Fruit fly (Drosophila melanogaster) Kc167 (cell line): ENCODE measurements around the gene Hel25E.

Source experiments
- Myc ChIP-seq: fragments of >200 bp; optimal IDR thresholded peaks from 2 replicates; lab custom pipeline; 2017; ENCODE audit warnings: missing external identifiers
- Sin3A ChIP-seq: fragments of >200 bp; optimal IDR thresholded peaks from 2 replicates; lab custom pipeline; 2018; ENCODE audit warnings: missing external identifiers
- h ChIP-seq: fragments of >200 bp; optimal IDR thresholded peaks from 3 replicates; lab custom pipeline; 2018; ENCODE audit warnings: missing external identifiers
- insv ChIP-seq: fragments of >200 bp; optimal IDR thresholded peaks from 3 replicates; lab custom pipeline; 2018; ENCODE audit warnings: missing external identifiers
- psq ChIP-seq: fragments of >200 bp; optimal IDR thresholded peaks from 2 replicates; lab custom pipeline; 2017; ENCODE audit warnings: missing external identifiers
- ttk ChIP-seq: sonication (Bioruptor generic); optimal IDR thresholded peaks from 2 replicates; lab custom pipeline; 2017; ENCODE audit warnings: missing external identifiers

Gene Hel25E

DNA sequence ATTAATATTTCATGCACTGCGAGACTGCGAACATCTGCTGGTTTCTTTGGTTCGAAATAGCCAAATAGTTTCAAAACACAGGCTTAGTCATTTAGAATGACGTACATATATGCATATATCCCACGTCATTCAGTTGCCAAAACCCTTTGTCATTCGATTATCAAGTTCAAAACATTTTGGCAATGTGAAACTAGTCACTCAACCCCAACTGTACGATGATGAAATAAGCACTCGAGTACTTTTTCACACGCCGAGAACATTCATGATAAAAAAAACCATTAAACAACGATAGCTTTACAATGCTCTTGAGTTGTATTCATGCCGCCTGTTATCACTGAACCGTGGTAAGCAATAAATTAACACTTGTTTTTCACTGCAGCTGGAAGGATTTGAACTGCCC lies 21.4 kb downstream of the Hel25E start:
- TF ChIP-seq psq (lab: Kevin White, UChicago) (no peak), h (lab: Kevin White, UChicago) (no peak), insv (no peak), Sin3A (lab: Kevin White, UChicago) (no peak), ttk (lab: Kevin White, UChicago) (no peak), Myc (lab: Kevin White, UChicago) (no peak)

DNA sequence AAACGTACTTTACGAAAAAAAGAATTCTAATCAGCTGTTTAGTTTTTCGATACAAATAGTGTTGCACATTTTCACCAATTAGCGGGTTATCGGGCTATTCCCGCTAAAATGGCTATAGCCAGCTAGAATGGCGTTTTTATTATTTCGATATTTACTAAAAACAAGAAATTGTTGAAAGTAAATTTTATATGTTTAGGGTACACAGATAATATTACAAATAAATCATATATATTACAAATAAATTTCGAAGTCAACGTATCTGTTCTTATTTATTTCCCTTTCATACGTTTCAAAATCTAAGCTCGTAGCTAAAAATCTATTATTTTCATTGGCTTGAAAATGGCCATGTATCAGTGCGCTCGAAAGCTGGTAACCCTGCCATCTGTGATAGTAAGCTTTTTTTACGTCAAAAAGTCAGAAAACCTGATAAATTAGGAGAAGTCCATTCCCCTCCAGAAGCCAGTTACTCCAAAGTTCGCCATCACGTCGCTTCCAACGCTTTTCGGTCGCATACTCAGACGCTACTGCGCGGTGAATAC lies 22.2 kb downstream of the Hel25E start, which contains the start of the genes CG7382 and cl:
Gene CG7382, minus strand, starts transcription at position 51 of the 539 bp plus-strand sequence.
Gene cl, plus strand, starts transcription at position 290 of the 539 bp plus-strand sequence.
- TF ChIP-seq psq (lab: Kevin White, UChicago) (no peak), Sin3A (lab: Kevin White, UChicago) (no peak), h (lab: Kevin White, UChicago) (no peak), Myc (lab: Kevin White, UChicago) (no peak), insv (no peak), ttk (lab: Kevin White, UChicago) (no peak)

DNA sequence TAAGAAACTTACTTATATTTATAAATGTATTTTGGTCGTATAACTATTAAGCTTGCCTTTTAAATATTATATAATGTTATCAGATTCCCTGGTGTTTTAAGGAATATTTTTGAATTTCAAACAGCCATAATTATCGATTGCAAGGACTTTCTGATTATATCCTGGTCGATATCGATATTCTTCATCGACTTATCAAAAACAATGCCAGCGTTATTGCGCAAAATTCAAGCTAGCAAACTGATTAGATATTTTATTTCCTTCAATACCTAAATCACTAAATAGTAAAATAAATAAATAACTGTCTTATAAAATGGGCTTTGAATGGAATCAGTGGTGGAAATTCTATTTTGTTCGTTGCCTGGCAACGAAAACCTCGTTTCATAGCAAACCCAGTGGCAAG lies 24.7 kb downstream of the Hel25E start, which contains the start of gene CG14020:
Gene CG14020, plus strand, starts transcription at position 345 of the 400 bp plus-strand sequence.
- TF ChIP-seq insv = no peak
- no peak for TF ChIP-seq h (lab: Kevin White, UChicago)
- TF ChIP-seq ttk (lab: Kevin White, UChicago) = no peak
- TF ChIP-seq Sin3A (lab: Kevin White, UChicago) = no peak
- TF ChIP-seq Myc (lab: Kevin White, UChicago) = no peak
- TF ChIP-seq psq (lab: Kevin White, UChicago) = no peak

dm6 chr2L:5514946-5515345 lies 27.2 kb downstream of the Hel25E start:
- no peak for TF ChIP-seq psq (lab: Kevin White, UChicago)
- TF ChIP-seq Sin3A (lab: Kevin White, UChicago) = no peak
- no peak for TF ChIP-seq ttk (lab: Kevin White, UChicago)
- no peak for TF ChIP-seq Myc (lab: Kevin White, UChicago)
- no peak for TF ChIP-seq insv
- TF ChIP-seq h (lab: Kevin White, UChicago) = no peak

DNA sequence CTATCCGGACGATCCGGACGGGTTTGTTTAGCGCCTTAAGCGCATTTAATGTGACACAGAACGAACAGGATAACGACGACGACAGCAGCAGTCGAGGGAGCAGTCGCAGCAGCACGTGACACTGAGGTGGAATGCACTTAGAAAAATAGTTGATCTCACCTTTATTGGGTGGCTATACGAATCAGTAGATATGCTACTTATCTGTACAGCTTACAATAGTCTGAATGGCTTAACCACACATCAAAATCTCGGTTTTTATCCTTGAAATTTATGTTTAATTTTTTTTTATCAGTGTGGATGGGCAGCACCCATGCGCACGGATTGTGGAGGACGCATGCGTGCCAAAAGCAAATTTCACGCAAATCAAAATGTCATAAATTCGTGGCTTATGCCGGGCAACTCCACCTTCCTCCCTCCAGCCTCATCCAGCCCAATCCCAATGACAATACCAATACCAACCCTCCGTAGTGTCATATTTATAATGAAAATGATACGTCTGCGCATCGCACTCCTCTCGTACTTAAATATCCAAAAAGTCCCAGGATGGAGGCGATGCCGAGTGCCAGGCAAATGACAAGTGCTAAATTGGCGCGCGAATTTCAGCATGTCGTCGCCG lies 34.2 kb downstream of the Hel25E start:
- TF ChIP-seq Sin3A (lab: Kevin White, UChicago) = no peak
- TF ChIP-seq insv = no peak
- TF ChIP-seq psq (lab: Kevin White, UChicago) = no peak
- no peak for TF ChIP-seq Myc (lab: Kevin White, UChicago)
- TF ChIP-seq ttk (lab: Kevin White, UChicago) = no peak
- no peak for TF ChIP-seq h (lab: Kevin White, UChicago)

DNA sequence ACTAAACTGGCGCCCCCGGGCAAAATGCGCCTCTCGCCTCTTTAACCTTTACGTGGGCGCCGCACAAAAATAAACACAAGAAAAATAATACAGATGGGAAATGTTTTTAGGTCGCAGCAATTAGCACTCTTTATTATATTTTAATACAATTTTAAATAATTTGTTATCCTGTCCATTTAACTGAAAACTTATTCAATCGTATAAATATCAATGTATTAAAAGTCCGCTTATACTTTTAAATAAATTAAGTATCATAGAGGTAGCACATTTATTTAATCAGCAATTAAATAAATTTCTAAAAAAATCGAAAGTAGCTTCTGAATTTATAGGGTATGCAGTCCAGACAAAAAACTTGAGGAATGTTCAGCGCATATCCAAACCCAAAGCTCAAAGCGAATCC lies 35.0 kb downstream of the Hel25E start:
- no peak for TF ChIP-seq ttk (lab: Kevin White, UChicago)
- TF ChIP-seq psq (lab: Kevin White, UChicago) = no peak
- TF ChIP-seq h (lab: Kevin White, UChicago) = no peak
- no peak for TF ChIP-seq Sin3A (lab: Kevin White, UChicago)
- no peak for TF ChIP-seq insv
- no peak for TF ChIP-seq Myc (lab: Kevin White, UChicago)

dm6 chr2L:5505130-5505529 lies 37.0 kb downstream of the Hel25E start:
- TF ChIP-seq h (lab: Kevin White, UChicago) (no peak), ttk (lab: Kevin White, UChicago) (no peak), insv (no peak), Myc (lab: Kevin White, UChicago) (no peak), Sin3A (lab: Kevin White, UChicago) (no peak)

dm6 chr2L:5502868-5503267 lies 39.2 kb downstream of the Hel25E start:
- TF ChIP-seq h (lab: Kevin White, UChicago) (no peak), psq (lab: Kevin White, UChicago) (no peak), Sin3A (lab: Kevin White, UChicago) (no peak), ttk (lab: Kevin White, UChicago) (no peak), insv (no peak), Myc (lab: Kevin White, UChicago) (no peak)

- TF ChIP-seq ttk (lab: Kevin White, UChicago) (no peak), Sin3A (lab: Kevin White, UChicago) (no peak), psq (lab: Kevin White, UChicago) (no peak), h (lab: Kevin White, UChicago) (no peak)
These were observed 40.8 kb downstream of the Hel25E start for dm6 chr2L:5501335-5501734.

DNA sequence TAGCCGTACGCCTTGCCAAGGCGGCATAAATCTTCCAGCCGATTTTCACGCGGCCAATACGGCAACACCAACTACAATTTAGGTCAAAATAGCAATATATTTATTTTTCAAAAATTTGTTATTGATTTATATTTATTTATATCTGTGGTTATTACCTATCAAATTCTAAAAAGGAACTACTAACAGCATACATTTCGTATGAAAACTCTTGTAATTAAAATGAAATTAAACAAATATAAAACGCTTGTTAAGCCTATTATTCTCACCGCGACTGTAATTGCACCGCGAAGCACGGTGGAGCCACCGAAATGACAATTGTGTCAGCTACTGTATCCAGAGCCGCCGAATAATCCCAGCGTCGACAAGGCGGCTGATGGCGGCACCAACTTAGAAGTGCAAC lies 42.7 kb downstream of the Hel25E start:
- TF ChIP-seq h (lab: Kevin White, UChicago) (no peak), insv (no peak)

DNA sequence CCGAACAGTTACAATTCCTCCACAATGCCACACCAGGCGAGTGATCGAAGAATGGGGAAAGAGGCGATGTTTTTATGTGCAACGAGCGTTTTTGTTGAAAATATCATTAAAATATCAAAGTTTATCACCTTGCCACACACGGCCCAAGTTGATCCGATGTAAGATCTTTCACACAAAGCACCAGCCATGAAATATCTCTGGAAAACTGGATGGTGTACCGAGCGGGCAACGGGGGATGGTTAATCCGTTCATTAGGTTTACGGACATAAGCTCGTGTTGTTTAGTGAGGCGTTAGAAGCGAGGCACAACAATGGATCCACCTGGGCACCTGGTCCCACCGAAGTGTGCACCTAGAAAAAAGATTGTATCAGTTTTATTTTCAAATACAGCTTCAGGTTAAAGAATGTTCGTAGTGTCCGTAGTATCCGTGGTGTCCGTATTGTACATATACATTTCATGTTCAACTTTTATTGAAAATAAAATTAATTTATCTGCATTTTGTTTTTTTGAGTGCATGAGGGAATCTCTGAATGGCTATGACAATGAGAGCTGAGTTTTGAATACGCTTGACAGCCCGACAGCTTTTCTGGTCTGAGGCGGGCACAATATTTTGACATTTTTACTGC lies 45.5 kb downstream of the Hel25E start:
- TF ChIP-seq ttk (lab: Kevin White, UChicago) = no peak
- no peak for TF ChIP-seq h (lab: Kevin White, UChicago)
- TF ChIP-seq insv = no peak
- TF ChIP-seq Myc (lab: Kevin White, UChicago) = no peak
- no peak for TF ChIP-seq psq (lab: Kevin White, UChicago)
- no peak for TF ChIP-seq Sin3A (lab: Kevin White, UChicago)
